Fruit fly (Drosophila melanogaster): Measurements from ENCODE around the gene p130CAS.

DNA sequence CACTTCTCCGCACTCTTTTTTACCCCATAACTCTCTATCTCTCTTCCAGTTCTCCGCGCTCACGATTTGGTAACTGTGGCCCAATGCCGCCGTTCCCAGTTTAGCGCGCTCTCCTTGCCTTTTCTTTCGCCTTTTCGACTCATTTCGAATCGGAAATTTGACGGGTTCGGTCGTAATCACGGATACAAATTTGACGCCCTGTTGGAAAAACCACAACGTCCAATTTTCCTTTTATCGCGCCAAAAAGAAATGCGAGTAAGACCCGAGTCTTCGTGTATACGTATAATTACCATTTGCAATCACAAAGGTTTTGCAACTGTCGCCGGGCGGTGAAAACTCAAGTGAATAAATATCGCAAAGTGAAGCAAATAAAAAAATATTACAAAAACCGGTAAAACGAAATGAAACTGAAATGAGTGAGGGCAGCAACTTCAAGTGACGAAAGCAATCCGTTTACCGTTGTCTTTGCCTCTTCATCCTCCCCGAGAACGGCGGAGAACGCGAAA lies 23.3 kb upstream of the p130CAS start, which contains the start of gene Pdk1:
- TF ChIP-seq cnc (optimal IDR thresholded peaks at IDR 0.05) = no peak
- TF ChIP-seq pad (GFP tag; optimal IDR thresholded peaks at IDR 0.05) = peak; percentile 71
- TF ChIP-seq CG33017 (tag; optimal IDR thresholded peaks at IDR 0.05) = no peak
- peak; percentile 49 for TF ChIP-seq bab1 (GFP tag; optimal IDR thresholded peaks at IDR 0.05)
- no peak for TF ChIP-seq toe (GFP tag; optimal IDR thresholded peaks at IDR 0.05)
